Fruit fly (Drosophila melanogaster): Measurements from ENCODE around the gene CG5646.

CG5646 gene

dm6 chr3R:27608000-27608399 lies 46.9 kb upstream of the CG5646 start (continued):
- TF ChIP-seq hkb (optimal IDR thresholded peaks at IDR 0.05) (no peak), hkb (GFP tag; IDR thresholded peaks at IDR 0.05) (0 out of 2 replicates have a peak, but pooled peaks have one; percentile 9), Trl (optimal IDR thresholded peaks at IDR 0.05) (peak in 1 of 2 experiments; percentile 0), Trl (GFP tag; optimal IDR thresholded peaks at IDR 0.05) (no peak), CG34224 (GFP tag; IDR thresholded peaks at IDR 0.05; ENCODE audit: partially characterized antibody) (0 out of 3 replicates have a peak, but pooled peaks have one; percentile 7), stc (GFP tag; IDR thresholded peaks at IDR 0.05) (0 out of 2 replicates have a peak, but pooled peaks have one; percentile 7), H15 (GFP tag; IDR thresholded peaks at IDR 0.05) (no peak), Gug (GFP tag; IDR thresholded peaks at IDR 0.05) (0 out of 4 replicates have a peak, but pooled peaks have one; percentile 7), CG16779 (GFP tag; IDR thresholded peaks at IDR 0.05) (peak; percentile 70)

dm6 chr3R:27607218-27607929 lies 46.3 kb upstream of the CG5646 start, which contains the start of the genes dsd and Tusp:
dsd (minus strand) TSS chr3R:27607396.
Tusp (plus strand) TSS chr3R:27607879.
- peak; percentile 33 for TF ChIP-seq CG1529 (GFP tag; optimal IDR thresholded peaks at IDR 0.05)
- peak; percentile 84 for TF ChIP-seq lab (GFP tag; optimal IDR thresholded peaks at IDR 0.05)
- peak; percentile 66 for TF ChIP-seq Max (GFP tag; optimal IDR thresholded peaks at IDR 0.05)
- peak; percentile 56 for TF ChIP-seq hbn (GFP tag; IDR thresholded peaks at IDR 0.05; ENCODE audit: partially characterized antibody)
- no peak for TF ChIP-seq ham (GFP tag; IDR thresholded peaks at IDR 0.05)
- peak; percentile 52 for TF ChIP-seq CG5180 (GFP tag; optimal IDR thresholded peaks at IDR 0.05)
- no peak for TF ChIP-seq CTCF (GFP tag; optimal IDR thresholded peaks at IDR 0.05)
- TF ChIP-seq cg (GFP tag; optimal IDR thresholded peaks at IDR 0.05): peak; percentile 48
- peak; percentile 69 for TF ChIP-seq HmgZ (tag; optimal IDR thresholded peaks at IDR 0.05)
- TF ChIP-seq CG4820 (GFP tag; optimal IDR thresholded peaks at IDR 0.05): peak; percentile 68
- TF ChIP-seq ara (GFP tag; IDR thresholded peaks at IDR 0.05): peak; percentile 52; the same call in 1 of the 2 replicates
- TF ChIP-seq CG6254 (GFP tag; optimal IDR thresholded peaks at IDR 0.05): peak; percentile 16
- peak in 1 of 3 experiments; percentile 63 for TF ChIP-seq lola (GFP tag; optimal IDR thresholded peaks at IDR 0.05)
- peak; percentile 67 for TF ChIP-seq tup (GFP tag; optimal IDR thresholded peaks at IDR 0.05)
- peak; percentile 49 for TF ChIP-seq CG15696 (tag; optimal IDR thresholded peaks at IDR 0.05)
- TF ChIP-seq CG17359 (tag; optimal IDR thresholded peaks at IDR 0.05): peak; percentile 65
- peak; percentile 7 for TF ChIP-seq Camta (GFP tag; optimal IDR thresholded peaks at IDR 0.05)
- TF ChIP-seq gro (GFP tag; optimal IDR thresholded peaks at IDR 0.05): peak; percentile 65
- no peak for TF ChIP-seq seq (GFP tag; IDR thresholded peaks at IDR 0.05)
- TF ChIP-seq CG14050 (GFP tag; IDR thresholded peaks at IDR 0.05): peak; percentile 53; the same call in 1 of the 3 replicates
- TF ChIP-seq MESR4 (GFP tag; optimal IDR thresholded peaks at IDR 0.05): peak; percentile 82
- TF ChIP-seq CG17829 (tag; optimal IDR thresholded peaks at IDR 0.05): peak; percentile 75
- peak; percentile 14 for TF ChIP-seq CG12219 (GFP tag; optimal IDR thresholded peaks at IDR 0.05)
- TF ChIP-seq en (GFP tag; optimal IDR thresholded peaks at IDR 0.05): no peak
- TF ChIP-seq CG4854 (GFP tag; optimal IDR thresholded peaks at IDR 0.05): peak; percentile 48
- no peak for TF ChIP-seq CG2202 (tag; optimal IDR thresholded peaks at IDR 0.05)
- 0 out of 2 replicates have a peak, but pooled peaks have one; percentile 35 for TF ChIP-seq CG10959 (GFP tag; IDR thresholded peaks at IDR 0.05)
- peak; percentile 60 for TF ChIP-seq Scr (GFP tag; IDR thresholded peaks at IDR 0.05; ENCODE audit: partially characterized antibody)
- TF ChIP-seq CG8290 (GFP tag; optimal IDR thresholded peaks at IDR 0.05): peak; percentile 68
- peak; percentile 65 to 90 for TF ChIP-seq CG8290 (tag; optimal IDR thresholded peaks at IDR 0.05)
- no peak for TF ChIP-seq Hmx (GFP tag; optimal IDR thresholded peaks at IDR 0.05)
- TF ChIP-seq D19A (tag; optimal IDR thresholded peaks at IDR 0.05): peak; percentile 47
- TF ChIP-seq psq (GFP tag; optimal IDR thresholded peaks at IDR 0.05): peak; percentile 49
- no peak for TF ChIP-seq nau (GFP tag; optimal IDR thresholded peaks at IDR 0.05)
- TF ChIP-seq D (optimal IDR thresholded peaks at IDR 0.05): no peak
- peak; percentile 62 for TF ChIP-seq D (GFP tag; optimal IDR thresholded peaks at IDR 0.05)
- no peak for TF ChIP-seq oc (tag; optimal IDR thresholded peaks at IDR 0.05)
- peak; percentile 55 for TF ChIP-seq CG4730 (GFP tag; IDR thresholded peaks at IDR 0.05)
- no peak for TF ChIP-seq Nf-YA (GFP tag; IDR thresholded peaks at IDR 0.05)
- peak; percentile 31 for TF ChIP-seq CG3163 (GFP tag; optimal IDR thresholded peaks at IDR 0.05)
- TF ChIP-seq Poxn (GFP tag; IDR thresholded peaks at IDR 0.05): peak; percentile 57

Data from whole organism, embryonic.